Comparison of ENCODE assay signal across 4 fruit fly cellular contexts in genomic region chrX:8522504-8522903, dm6.
A peak's percentile ranks its signal among the peaks of the same experiment; 100 is the strongest.
TF ChIP-seq lines count a peak whose summit lies in the region.

No protein-coding gene starts in this region.

- TF ChIP-seq CTCF in whole organism, embryonic (GFP tag; optimal IDR thresholded peaks at IDR 0.05; lab: Kevin White, UChicago), result no peak

TF ChIP-seq in whole organism, embryonic, 481 proteins besides CTCF, POLR2A, EP300 and RAD21:
- no peak for TF ChIP-seq CG10959 (GFP tag; IDR thresholded peaks at IDR 0.05; lab: Robert Waterston, UW)
- peak; percentile 79 for TF ChIP-seq sqz (GFP tag; optimal IDR thresholded peaks at IDR 0.05; lab: Kevin White, UChicago)
- peak; percentile 58; the same call in 1 of the 3 replicates for TF ChIP-seq z (GFP tag; IDR thresholded peaks at IDR 0.05; lab: Robert Waterston, UW)
- no peak for TF ChIP-seq MESR4 (GFP tag; optimal IDR thresholded peaks at IDR 0.05; lab: Kevin White, UChicago)
- no peak for TF ChIP-seq C15 (GFP tag; IDR thresholded peaks at IDR 0.05; lab: Robert Waterston, UW)

TF ChIP-seq in whole organism, prepupa, 60 proteins besides CTCF, POLR2A, EP300 and RAD21:
- peak; percentile 38 for TF ChIP-seq Eip78C (GFP tag; lab: Kevin White, UChicago)
- peak; percentile 14 for TF ChIP-seq CG8632 (GFP tag; optimal IDR thresholded peaks at IDR 0.05; lab: Kevin White, UChicago)
- TF ChIP-seq CG10669 (GFP tag; optimal IDR thresholded peaks at IDR 0.05; lab: Kevin White, UChicago), result no peak
- TF ChIP-seq CG8119 (GFP tag; IDR thresholded peaks at IDR 0.05; lab: Robert Waterston, UW), result peak; percentile 35; the same call in 1 of the 3 replicates
- no peak for TF ChIP-seq Sox15 (GFP tag; optimal IDR thresholded peaks at IDR 0.05; lab: Kevin White, UChicago)
- TF ChIP-seq vri (GFP tag; optimal IDR thresholded peaks at IDR 0.05; lab: Kevin White, UChicago), result peak; percentile 12
- no peak for TF ChIP-seq CG6854 (GFP tag; optimal IDR thresholded peaks at IDR 0.05; lab: Kevin White, UChicago)
- no peak for TF ChIP-seq CG3919 (GFP tag; optimal IDR thresholded peaks at IDR 0.05; lab: Kevin White, UChicago)
- no peak for TF ChIP-seq pdm3 (GFP tag; optimal IDR thresholded peaks at IDR 0.05; lab: Kevin White, UChicago)
- TF ChIP-seq fkh (GFP tag; optimal IDR thresholded peaks at IDR 0.05; lab: Kevin White, UChicago), result peak; percentile 35
- TF ChIP-seq Ets21C (GFP tag; optimal IDR thresholded peaks at IDR 0.05; lab: Kevin White, UChicago), result no peak
- no peak for TF ChIP-seq lz (GFP tag; optimal IDR thresholded peaks at IDR 0.05; lab: Kevin White, UChicago)
- no peak for TF ChIP-seq CG6792 (GFP tag; optimal IDR thresholded peaks at IDR 0.05; lab: Kevin White, UChicago)
- peak; percentile 37; the same call in 1 of the 3 replicates for TF ChIP-seq eg (GFP tag; IDR thresholded peaks at IDR 0.05; lab: Robert Waterston, UW)
- TF ChIP-seq Eip93F (GFP tag; optimal IDR thresholded peaks at IDR 0.05; lab: Kevin White, UChicago), result no peak
- no peak for TF ChIP-seq Gug (GFP tag; IDR thresholded peaks at IDR 0.05; lab: Robert Waterston, UW)
- peak; percentile 22 for TF ChIP-seq Met (GFP tag; optimal IDR thresholded peaks at IDR 0.05; lab: Kevin White, UChicago)
- no peak for TF ChIP-seq CG32006 (GFP tag; optimal IDR thresholded peaks at IDR 0.05; lab: Kevin White, UChicago)
- TF ChIP-seq CG4318 (GFP tag; optimal IDR thresholded peaks at IDR 0.05; lab: Kevin White, UChicago), result no peak
- no peak for TF ChIP-seq CG11294 (GFP tag; IDR thresholded peaks at IDR 0.05; lab: Robert Waterston, UW)
- peak; percentile 35; the same call in 1 of the 2 replicates for TF ChIP-seq CG15336 (GFP tag; IDR thresholded peaks at IDR 0.05; lab: Robert Waterston, UW)
- no peak for TF ChIP-seq Ets96B (tag; optimal IDR thresholded peaks at IDR 0.05; lab: Kevin White, UChicago)
- peak; percentile 16 for TF ChIP-seq esn (GFP tag; optimal IDR thresholded peaks at IDR 0.05; lab: Kevin White, UChicago)
- TF ChIP-seq Hr4 (GFP tag; optimal IDR thresholded peaks at IDR 0.05; lab: Kevin White, UChicago), result no peak
- no peak for TF ChIP-seq Lpt (GFP tag; optimal IDR thresholded peaks at IDR 0.05; lab: Kevin White, UChicago)
- TF ChIP-seq CG16779 (tag; optimal IDR thresholded peaks at IDR 0.05; lab: Kevin White, UChicago), result no peak
- no peak for TF ChIP-seq CG6808 (GFP tag; optimal IDR thresholded peaks at IDR 0.05; lab: Kevin White, UChicago)
- peak; percentile 14 for TF ChIP-seq Sox102F (GFP tag; optimal IDR thresholded peaks at IDR 0.05; lab: Kevin White, UChicago)

TF ChIP-seq in whole organism, pupa, 21 proteins besides CTCF, POLR2A, EP300 and RAD21:
- no peak for TF ChIP-seq CG8159 (tag; optimal IDR thresholded peaks at IDR 0.05; lab: Kevin White, UChicago)
- peak; percentile 30; the same call in 1 of the 2 replicates for TF ChIP-seq CG32121 (GFP tag; IDR thresholded peaks at IDR 0.05; lab: Robert Waterston, UW)
- peak; percentile 8 for TF ChIP-seq Pif1A (GFP tag; optimal IDR thresholded peaks at IDR 0.05; lab: Kevin White, UChicago)

TF ChIP-seq in whole organism, wandering third instar larva, 38 proteins besides CTCF, POLR2A, EP300 and RAD21:
- TF ChIP-seq foxo (GFP tag; optimal IDR thresholded peaks at IDR 0.05; lab: Kevin White, UChicago), result peak in 1 of 2 experiments; percentile 11
- TF ChIP-seq jim (GFP tag; optimal IDR thresholded peaks at IDR 0.05; lab: Kevin White, UChicago), result no peak
- no peak for TF ChIP-seq pan (optimal IDR thresholded peaks at IDR 0.05; lab: Kevin White, UChicago)
- peak; percentile 18 for TF ChIP-seq rgr (GFP tag; optimal IDR thresholded peaks at IDR 0.05; lab: Kevin White, UChicago)

Comparison
In these comparisons a context has a peak if more than half of its experiments do, and no peak if none do; other contexts are left out.
1. Of the 7 proteins assayed by ChIP-seq in both whole organism, embryonic and whole organism, prepupa: peak only in whole organism, embryonic: none; only in whole organism, prepupa: Sox102F; in both: none; in neither: 6.